Worm (Caenorhabditis elegans): Measurements from ENCODE around the gene T05E12.6.

The T05E12.6 gene

ce11 chrV:17089931-17090429 is 738 bp upstream of the T05E12.6 start, which contains the start of gene srh-237:
srh-237 (plus strand) TSS chrV:17090379.
- TF ChIP-seq ets-7 (tag; optimal IDR thresholded peaks at IDR 0.05) (no peak), sea-1 (GFP tag; conservative IDR thresholded peaks at IDR 0.05) (no peak), ama-1 (optimal IDR thresholded peaks at IDR 0.05) (no peak), aly-1 (tag; optimal IDR thresholded peaks at IDR 0.05) (no peak), ceh-13 (GFP tag; optimal IDR thresholded peaks at IDR 0.05) (no peak), B0310.2 (tag; optimal IDR thresholded peaks at IDR 0.05) (no peak), hmbx-1 (tag; optimal IDR thresholded peaks at IDR 0.05) (no peak), tbx-37 (GFP tag; conservative IDR thresholded peaks at IDR 0.05) (no peak), hmg-4 (GFP tag; optimal IDR thresholded peaks at IDR 0.05) (no peak)

- TF ChIP-seq hmbx-1 (tag; optimal IDR thresholded peaks at IDR 0.05) (no peak), tbx-11 (GFP tag; IDR thresholded peaks at IDR 0.05) (no peak), ets-7 (tag; optimal IDR thresholded peaks at IDR 0.05) (no peak), flt-1 (GFP tag; IDR thresholded peaks at IDR 0.05) (no peak), ceh-13 (GFP tag; optimal IDR thresholded peaks at IDR 0.05) (no peak), hnd-1 (tag; optimal IDR thresholded peaks at IDR 0.05) (no peak), pes-1 (GFP tag; IDR thresholded peaks at IDR 0.05) (no peak), hmg-4 (GFP tag; optimal IDR thresholded peaks at IDR 0.05) (no peak), F13C5.2 (tag; optimal IDR thresholded peaks at IDR 0.05) (no peak), ceh-36 (tag; optimal IDR thresholded peaks at IDR 0.05) (no peak), sea-1 (GFP tag; conservative IDR thresholded peaks at IDR 0.05) (no peak), tbx-37 (GFP tag; conservative IDR thresholded peaks at IDR 0.05) (no peak), B0310.2 (tag; optimal IDR thresholded peaks at IDR 0.05) (no peak), scrt-1 (GFP tag; IDR thresholded peaks at IDR 0.05) (no peak), ama-1 (optimal IDR thresholded peaks at IDR 0.05) (no peak), aly-1 (tag; optimal IDR thresholded peaks at IDR 0.05) (no peak), tra-4 (tag; optimal IDR thresholded peaks at IDR 0.05) (no peak)
Measured at ce11 chrV:17082718-17083117, 6.5 kb downstream of the T05E12.6 start, which contains the start of gene T05E12.9. T05E12.9 (minus strand) TSS chrV:17082818.

- TF ChIP-seq tbx-37 (GFP tag; conservative IDR thresholded peaks at IDR 0.05) (no peak), hmbx-1 (tag; optimal IDR thresholded peaks at IDR 0.05) (no peak), hnd-1 (tag; optimal IDR thresholded peaks at IDR 0.05) (no peak), scrt-1 (GFP tag; IDR thresholded peaks at IDR 0.05) (no peak), ceh-36 (tag; optimal IDR thresholded peaks at IDR 0.05) (no peak), tra-4 (tag; optimal IDR thresholded peaks at IDR 0.05) (no peak)
Measured at ce11 chrV:17079795-17080194, 9.4 kb downstream of the T05E12.6 start, which contains the start of gene srw-20. srw-20 (minus strand) TSS chrV:17079895.

DNA sequence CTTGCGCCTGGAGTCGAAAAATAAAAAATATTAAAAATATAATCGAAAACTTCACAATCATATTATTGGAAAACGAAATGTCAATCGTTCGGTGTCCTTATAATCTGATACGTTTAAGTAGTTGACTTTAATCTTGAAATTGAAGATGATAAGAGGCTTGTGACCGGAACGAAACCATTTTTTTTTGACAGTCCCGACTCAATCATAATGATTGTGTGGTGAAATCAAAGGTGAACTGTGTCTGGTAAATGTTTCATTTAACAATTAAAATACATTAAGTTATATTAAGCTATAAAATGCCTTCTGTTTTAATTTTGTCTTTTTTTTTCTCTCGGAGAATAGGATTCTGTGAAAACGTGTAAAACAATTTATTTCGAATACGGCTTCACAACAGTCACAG is 11.4 kb downstream of the T05E12.6 start, which contains the start of gene T05E12.3:
Gene T05E12.3 (minus strand): TSS at position 101 of the 400 bp plus-strand sequence.
- TF ChIP-seq ets-7 (tag; optimal IDR thresholded peaks at IDR 0.05) (no peak), ceh-36 (tag; optimal IDR thresholded peaks at IDR 0.05) (no peak), B0310.2 (tag; optimal IDR thresholded peaks at IDR 0.05) (no peak), ama-1 (optimal IDR thresholded peaks at IDR 0.05) (no peak), tra-4 (tag; optimal IDR thresholded peaks at IDR 0.05) (no peak), scrt-1 (GFP tag; IDR thresholded peaks at IDR 0.05) (no peak), sea-1 (GFP tag; conservative IDR thresholded peaks at IDR 0.05) (no peak), flt-1 (GFP tag; IDR thresholded peaks at IDR 0.05) (no peak), tbx-11 (GFP tag; IDR thresholded peaks at IDR 0.05) (no peak), F13C5.2 (tag; optimal IDR thresholded peaks at IDR 0.05) (no peak)

- TF ChIP-seq hmg-4 (GFP tag; optimal IDR thresholded peaks at IDR 0.05) (no peak), tbx-11 (GFP tag; IDR thresholded peaks at IDR 0.05) (no peak), pes-1 (GFP tag; IDR thresholded peaks at IDR 0.05) (no peak), hnd-1 (tag; optimal IDR thresholded peaks at IDR 0.05) (no peak), scrt-1 (GFP tag; IDR thresholded peaks at IDR 0.05) (no peak), tra-4 (tag; optimal IDR thresholded peaks at IDR 0.05) (no peak), hmbx-1 (tag; optimal IDR thresholded peaks at IDR 0.05) (no peak), ama-1 (optimal IDR thresholded peaks at IDR 0.05) (no peak), aly-1 (tag; optimal IDR thresholded peaks at IDR 0.05) (no peak), B0310.2 (tag; optimal IDR thresholded peaks at IDR 0.05) (no peak), F13C5.2 (tag; optimal IDR thresholded peaks at IDR 0.05) (no peak), ceh-36 (tag; optimal IDR thresholded peaks at IDR 0.05) (no peak), ets-7 (tag; optimal IDR thresholded peaks at IDR 0.05) (no peak), flt-1 (GFP tag; IDR thresholded peaks at IDR 0.05) (no peak), tbx-37 (GFP tag; conservative IDR thresholded peaks at IDR 0.05) (no peak), ceh-13 (GFP tag; optimal IDR thresholded peaks at IDR 0.05) (no peak), sea-1 (GFP tag; conservative IDR thresholded peaks at IDR 0.05) (no peak)
Measured at ce11 chrV:17075900-17076299, 13.3 kb downstream of the T05E12.6 start, which contains the start of gene str-125. str-125 (minus strand) TSS chrV:17076000.

DNA sequence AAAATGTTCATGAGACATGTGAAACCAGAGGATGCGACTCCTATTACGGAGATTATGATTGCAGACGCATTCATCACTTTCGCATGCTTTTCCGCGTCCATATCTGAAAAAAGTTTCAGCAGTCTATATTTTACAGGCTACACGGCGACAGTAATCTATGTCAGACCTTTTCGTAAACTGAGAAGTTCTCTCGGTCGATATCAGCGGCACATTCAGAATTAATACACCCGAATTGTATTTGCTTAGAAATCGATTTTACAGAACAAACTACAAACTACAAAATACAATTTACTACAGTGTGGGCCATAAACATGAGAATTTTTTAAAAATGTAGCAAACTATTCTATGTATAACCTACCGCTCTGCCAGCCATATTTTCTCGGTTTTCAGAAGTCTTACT is 17.7 kb downstream of the T05E12.6 start, which contains the start of gene srbc-14:
Gene srbc-14 (minus strand): TSS at position 101 of the 400 bp plus-strand sequence.
- TF ChIP-seq ets-7 (tag; optimal IDR thresholded peaks at IDR 0.05) (no peak), ama-1 (optimal IDR thresholded peaks at IDR 0.05) (no peak), tbx-37 (GFP tag; conservative IDR thresholded peaks at IDR 0.05) (no peak), tra-4 (tag; optimal IDR thresholded peaks at IDR 0.05) (no peak), F13C5.2 (tag; optimal IDR thresholded peaks at IDR 0.05) (no peak), hnd-1 (tag; optimal IDR thresholded peaks at IDR 0.05) (no peak), sea-1 (GFP tag; conservative IDR thresholded peaks at IDR 0.05) (no peak), hmbx-1 (tag; optimal IDR thresholded peaks at IDR 0.05) (no peak), pes-1 (GFP tag; IDR thresholded peaks at IDR 0.05) (no peak), aly-1 (tag; optimal IDR thresholded peaks at IDR 0.05) (no peak), ceh-13 (GFP tag; optimal IDR thresholded peaks at IDR 0.05) (no peak), tbx-11 (GFP tag; IDR thresholded peaks at IDR 0.05) (no peak), scrt-1 (GFP tag; IDR thresholded peaks at IDR 0.05) (no peak), flt-1 (GFP tag; IDR thresholded peaks at IDR 0.05) (no peak), ceh-36 (tag; optimal IDR thresholded peaks at IDR 0.05) (no peak), hmg-4 (GFP tag; optimal IDR thresholded peaks at IDR 0.05) (no peak), B0310.2 (tag; optimal IDR thresholded peaks at IDR 0.05) (no peak)

DNA sequence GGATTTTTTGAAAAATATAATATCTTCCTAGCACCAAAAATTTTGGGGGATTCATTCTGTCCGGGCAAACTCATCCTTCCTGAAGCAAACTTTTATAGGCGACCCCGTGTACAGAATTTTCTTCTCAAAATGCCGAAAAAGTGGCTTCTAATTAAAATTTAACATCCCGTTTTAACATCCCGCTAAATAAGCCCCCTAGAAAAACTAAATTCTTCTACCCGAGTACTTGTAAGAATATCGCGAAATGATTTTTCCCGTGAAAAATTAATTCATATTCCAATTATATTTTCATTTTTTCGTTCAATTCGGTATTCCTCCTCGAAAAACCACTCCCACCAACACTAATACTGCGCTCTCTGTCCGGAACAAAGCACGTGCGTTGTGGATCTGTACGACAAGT is 20.4 kb downstream of the T05E12.6 start, which contains the start of gene T05E12.8:
Gene T05E12.8 (plus strand): TSS at position 301 of the 400 bp plus-strand sequence.
- TF ChIP-seq flt-1 (GFP tag; IDR thresholded peaks at IDR 0.05) (no peak), hnd-1 (tag; optimal IDR thresholded peaks at IDR 0.05) (no peak)

Measured in whole organism, early embryonic.